Fruit fly (Drosophila melanogaster) whole organism, embryonic: ENCODE data around the gene CG6168.
A peak's percentile ranks its signal among the peaks of the same experiment; 100 is the strongest.

Experiments
- Antp ChIP-seq: fragments of 200-800 bp; sonication (Bioruptor generic); optimal IDR thresholded peaks from 3 replicates; lab custom pipeline; 2016; ENCODE audit warnings: missing biosample characterization, missing genetic modification characterization
- Atf6 ChIP-seq: fragments of 200-800 bp; sonication (Bioruptor generic); IDR thresholded peaks from 2 replicates; pipeline ENCODE4 v1.3.6; 2022; ENCODE audit warnings: missing biosample characterization, missing genetic modification characterization
- BEAF-32 ChIP-seq: fragments of 200-800 bp; sonication (Bioruptor generic); optimal IDR thresholded peaks from 3 replicates; lab custom pipeline; 2017; ENCODE audit warnings: missing biosample characterization, missing genetic modification characterization, mild to moderate bottlenecking, moderate library complexity, missing genetic modification reagents
- BtbVII ChIP-seq: fragments of 200-800 bp; sonication (Bioruptor generic); optimal IDR thresholded peaks from 3 replicates; lab custom pipeline; 2017; ENCODE audit warnings: missing biosample characterization, mild to moderate bottlenecking, missing genetic modification characterization
- CG11247 ChIP-seq: fragments of 200-800 bp; sonication (Bioruptor generic); IDR thresholded peaks from 2 replicates; pipeline ENCODE4 v1.3.6; 2022; ENCODE audit warnings: missing biosample characterization, missing genetic modification characterization
- CG11398 ChIP-seq: fragments of 200-800 bp; sonication (Bioruptor generic); optimal IDR thresholded peaks from 2 replicates; lab custom pipeline; 2016; ENCODE audit warnings: missing biosample characterization, missing genetic modification characterization
- CG11456 ChIP-seq: fragments of 200-800 bp; sonication (Bioruptor generic); IDR thresholded peaks from 3 replicates; pipeline ENCODE4 v1.3.6; 2022; ENCODE audit warnings: missing biosample characterization, missing genetic modification characterization
- CG11696 ChIP-seq: fragments of 200-800 bp; sonication (Bioruptor generic); IDR thresholded peaks from 2 replicates; pipeline ENCODE4 v1.3.6; 2022; ENCODE audit warnings: missing biosample characterization, missing genetic modification characterization
- CG12299 ChIP-seq: fragments of 200-800 bp; sonication (Bioruptor generic); optimal IDR thresholded peaks from 2 replicates; lab custom pipeline; 2018; ENCODE audit warnings: missing biosample characterization, mild to moderate bottlenecking, missing genetic modification characterization
- CG15479 ChIP-seq: fragments of 200-800 bp; sonication (Bioruptor generic); optimal IDR thresholded peaks from 3 replicates; lab custom pipeline; 2019; ENCODE audit warnings: missing biosample characterization, mild to moderate bottlenecking, missing genetic modification characterization, moderate library complexity
- CG1602 ChIP-seq: fragments of 200-800 bp; sonication (Bioruptor generic); optimal IDR thresholded peaks from 3 replicates; lab custom pipeline; 2016; ENCODE audit warnings: missing biosample characterization, missing genetic modification characterization
- CG18262 ChIP-seq: fragments of 200-800 bp; optimal IDR thresholded peaks from 3 replicates; lab custom pipeline; 2019; ENCODE audit warnings: missing biosample characterization, mild to moderate bottlenecking, missing genetic modification characterization, moderate library complexity
- CG43689 ChIP-seq: fragments of 200-800 bp; sonication (Bioruptor generic); IDR thresholded peaks from 2 replicates; pipeline ENCODE4 v1.3.6; 2022; ENCODE audit warnings: missing biosample characterization, missing genetic modification characterization
- CG6272 ChIP-seq: fragments of 200-800 bp; sonication (Bioruptor generic); IDR thresholded peaks from 2 replicates; pipeline ENCODE4 v1.3.6; 2022; ENCODE audit warnings: missing biosample characterization, missing genetic modification characterization
- CG6689 ChIP-seq: fragments of 200-800 bp; sonication (Bioruptor generic); IDR thresholded peaks from 2 replicates; pipeline ENCODE4 v1.3.6; 2022; ENCODE audit warnings: missing biosample characterization, missing genetic modification characterization
- CG9215 ChIP-seq: fragments of 200-800 bp; sonication (Bioruptor generic); IDR thresholded peaks from 2 replicates; pipeline ENCODE4 v1.3.6; 2022; ENCODE audit warnings: missing biosample characterization, missing genetic modification characterization
- CG9797 ChIP-seq: fragments of 200-800 bp; sonication (Bioruptor generic); optimal IDR thresholded peaks from 3 replicates; lab custom pipeline; 2018; ENCODE audit warnings: missing biosample characterization, mild to moderate bottlenecking, missing genetic modification characterization
- CHES-1-like ChIP-seq: fragments of 200-800 bp; sonication (Bioruptor generic); optimal IDR thresholded peaks from 2 replicates; lab custom pipeline; 2016; ENCODE audit warnings: missing biosample characterization, missing genetic modification characterization
- Dbx ChIP-seq: fragments of 200-800 bp; sonication (Bioruptor generic); IDR thresholded peaks from 3 replicates; pipeline ENCODE4 v1.3.6; 2022; ENCODE audit warnings: missing biosample characterization, missing genetic modification characterization
- Dll ChIP-seq: fragments of 200-800 bp; sonication (Bioruptor generic); IDR thresholded peaks from 4 replicates; pipeline ENCODE4 v1.3.6; 2022; ENCODE audit warnings: missing biosample characterization, missing genetic modification characterization; ENCODE audit not compliant: partially characterized antibody
- Doc2 ChIP-seq: fragments of 200-800 bp; sonication (Bioruptor generic); IDR thresholded peaks from 2 replicates; pipeline ENCODE4 v1.3.6; 2022; ENCODE audit warnings: missing biosample characterization, missing genetic modification characterization
- Ets65A ChIP-seq: fragments of 200-800 bp; sonication (Bioruptor generic); peaks from one replicate; lab custom pipeline; 2016; ENCODE audit warnings: missing biosample characterization, missing genetic modification characterization
- Jarid2 ChIP-seq: fragments of 200-800 bp; sonication (Bioruptor generic); optimal IDR thresholded peaks from 3 replicates; lab custom pipeline; 2017; ENCODE audit warnings: mild to moderate bottlenecking, missing biosample characterization, missing genetic modification reagents, missing genetic modification characterization
- Lim3 ChIP-seq: fragments of 200-800 bp; sonication (Bioruptor generic); IDR thresholded peaks from 2 replicates; pipeline ENCODE4 v1.3.6; 2022; ENCODE audit warnings: missing biosample characterization, missing genetic modification characterization
- MESR4 ChIP-seq: fragments of 200-800 bp; sonication (Bioruptor generic); optimal IDR thresholded peaks from 2 replicates; lab custom pipeline; 2018; ENCODE audit warnings: missing biosample characterization, mild to moderate bottlenecking, missing genetic modification characterization, moderate library complexity
- Myb ChIP-seq: fragments of 200-800 bp; sonication (Bioruptor generic); optimal IDR thresholded peaks from 2 replicates; lab custom pipeline; 2016; ENCODE audit warnings: missing biosample characterization, missing genetic modification characterization
- Nf-YA ChIP-seq: fragments of 200-800 bp; sonication (Bioruptor generic); IDR thresholded peaks from 2 replicates; pipeline ENCODE4 v1.3.6; 2022; ENCODE audit warnings: missing biosample characterization, missing genetic modification characterization
- NfI ChIP-seq: fragments of 200-800 bp; sonication (Bioruptor generic); optimal IDR thresholded peaks from 3 replicates; lab custom pipeline; 2018; ENCODE audit warnings: missing biosample characterization, mild to moderate bottlenecking, missing genetic modification characterization, moderate library complexity
- Oaz ChIP-seq: fragments of 200-800 bp; sonication (Bioruptor generic); IDR thresholded peaks from 2 replicates; pipeline ENCODE4 v1.3.6; 2022; ENCODE audit warnings: missing biosample characterization, missing genetic modification characterization
- Sin3A ChIP-seq: fragments of >200 bp; optimal IDR thresholded peaks from 2 replicates; lab custom pipeline; 2018
- Sox100B ChIP-seq: fragments of 200-800 bp; sonication (Bioruptor generic); optimal IDR thresholded peaks from 3 replicates; lab custom pipeline; 2018; ENCODE audit warnings: missing biosample characterization, mild to moderate bottlenecking, missing genetic modification characterization
- Sox102F ChIP-seq: fragments of 200-800 bp; sonication (Bioruptor generic); optimal IDR thresholded peaks from 2 replicates; lab custom pipeline; 2018; ENCODE audit warnings: missing biosample characterization, mild to moderate bottlenecking, missing genetic modification characterization, moderate library complexity
- Usf ChIP-seq: fragments of 200-800 bp; sonication (Bioruptor generic); optimal IDR thresholded peaks from 2 replicates; lab custom pipeline; 2017; ENCODE audit warnings: missing genotype, missing biosample characterization, missing genetic modification characterization
- bigmax ChIP-seq: fragments of 200-800 bp; sonication (Bioruptor generic); optimal IDR thresholded peaks from 2 replicates; lab custom pipeline; 2018; ENCODE audit warnings: missing biosample characterization, mild to moderate bottlenecking, missing genetic modification characterization
- bowl ChIP-seq: fragments of 200-800 bp; sonication (Bioruptor generic); IDR thresholded peaks from 2 replicates; pipeline ENCODE4 v1.3.6; 2022; ENCODE audit warnings: missing biosample characterization, missing genetic modification characterization
- btn ChIP-seq: fragments of 200-800 bp; sonication (Bioruptor generic); optimal IDR thresholded peaks from 2 replicates; lab custom pipeline; 2016; ENCODE audit warnings: missing biosample characterization, missing genetic modification characterization
- chinmo ChIP-seq: fragments of 200-800 bp; sonication (Bioruptor generic); IDR thresholded peaks from 4 replicates; pipeline ENCODE4 v1.3.6; 2022; ENCODE audit warnings: missing biosample characterization, missing genetic modification characterization; ENCODE audit not compliant: partially characterized antibody
- cwo ChIP-seq: fragments of 200-800 bp; sonication (Bioruptor generic); optimal IDR thresholded peaks from 3 replicates; lab custom pipeline; 2017; ENCODE audit warnings: missing biosample characterization, missing genetic modification characterization, mild to moderate bottlenecking, moderate library complexity, missing genetic modification reagents
- ewg ChIP-seq: fragments of 200-800 bp; sonication (Bioruptor generic); optimal IDR thresholded peaks from 3 replicates; lab custom pipeline; 2017; ENCODE audit warnings: mild to moderate bottlenecking, missing biosample characterization, missing genetic modification reagents, missing genetic modification characterization
- gcm ChIP-seq: fragments of 200-800 bp; sonication (Bioruptor generic); optimal IDR thresholded peaks from 2 replicates; lab custom pipeline; 2019; ENCODE audit warnings: missing biosample characterization, mild to moderate bottlenecking, missing genetic modification characterization, moderate library complexity
- grau ChIP-seq: fragments of 200-800 bp; optimal IDR thresholded peaks from 3 replicates; lab custom pipeline; 2019; ENCODE audit warnings: missing biosample characterization, mild to moderate bottlenecking, missing genetic modification characterization, moderate library complexity
- ind ChIP-seq: fragments of 200-800 bp; sonication (Bioruptor generic); optimal IDR thresholded peaks from 3 replicates; lab custom pipeline; 2016; ENCODE audit warnings: missing biosample characterization, missing genetic modification characterization
- jumu ChIP-seq: fragments of 200-800 bp; sonication (Bioruptor generic); optimal IDR thresholded peaks from 3 replicates; lab custom pipeline; 2016; ENCODE audit warnings: missing biosample characterization, missing genetic modification characterization
- klu ChIP-seq: fragments of 200-800 bp; sonication (Bioruptor generic); IDR thresholded peaks from 2 replicates; pipeline ENCODE4 v1.3.6; 2022; ENCODE audit warnings: missing biosample characterization, missing genetic modification characterization
- luna ChIP-seq: fragments of 200-800 bp; sonication (Bioruptor generic); optimal IDR thresholded peaks from 2 replicates; lab custom pipeline; 2016; ENCODE audit warnings: missing biosample characterization, missing genetic modification characterization
- nerfin-1 ChIP-seq: fragments of 200-800 bp; sonication (Bioruptor generic); optimal IDR thresholded peaks from 3 replicates; lab custom pipeline; 2019; ENCODE audit warnings: missing biosample characterization, mild to moderate bottlenecking, missing genetic modification characterization, moderate library complexity
- nerfin-2 ChIP-seq: fragments of 200-800 bp; sonication (Bioruptor generic); IDR thresholded peaks from 2 replicates; pipeline ENCODE4 v1.3.6; 2022; ENCODE audit warnings: missing biosample characterization, missing genetic modification characterization; ENCODE audit not compliant: partially characterized antibody
- pnt ChIP-seq: fragments of 200-800 bp; sonication (Bioruptor generic); optimal IDR thresholded peaks from 3 replicates; lab custom pipeline; 2016; ENCODE audit warnings: missing biosample characterization, missing genetic modification characterization
- salm ChIP-seq: fragments of 200-800 bp; sonication (Bioruptor generic); optimal IDR thresholded peaks from 2 replicates; lab custom pipeline; 2018; ENCODE audit warnings: missing biosample characterization, mild to moderate bottlenecking, missing genetic modification characterization
- stc ChIP-seq: fragments of 200-800 bp; sonication (Bioruptor generic); IDR thresholded peaks from 2 replicates; pipeline ENCODE4 v1.3.6; 2022; ENCODE audit warnings: missing biosample characterization, missing genetic modification characterization
- zen2 ChIP-seq: fragments of 200-800 bp; sonication (Bioruptor generic); IDR thresholded peaks from 3 replicates; pipeline ENCODE4 v1.3.6; 2022; ENCODE audit warnings: missing biosample characterization, missing genetic modification characterization; ENCODE audit not compliant: partially characterized antibody

CG6168 gene

DNA sequence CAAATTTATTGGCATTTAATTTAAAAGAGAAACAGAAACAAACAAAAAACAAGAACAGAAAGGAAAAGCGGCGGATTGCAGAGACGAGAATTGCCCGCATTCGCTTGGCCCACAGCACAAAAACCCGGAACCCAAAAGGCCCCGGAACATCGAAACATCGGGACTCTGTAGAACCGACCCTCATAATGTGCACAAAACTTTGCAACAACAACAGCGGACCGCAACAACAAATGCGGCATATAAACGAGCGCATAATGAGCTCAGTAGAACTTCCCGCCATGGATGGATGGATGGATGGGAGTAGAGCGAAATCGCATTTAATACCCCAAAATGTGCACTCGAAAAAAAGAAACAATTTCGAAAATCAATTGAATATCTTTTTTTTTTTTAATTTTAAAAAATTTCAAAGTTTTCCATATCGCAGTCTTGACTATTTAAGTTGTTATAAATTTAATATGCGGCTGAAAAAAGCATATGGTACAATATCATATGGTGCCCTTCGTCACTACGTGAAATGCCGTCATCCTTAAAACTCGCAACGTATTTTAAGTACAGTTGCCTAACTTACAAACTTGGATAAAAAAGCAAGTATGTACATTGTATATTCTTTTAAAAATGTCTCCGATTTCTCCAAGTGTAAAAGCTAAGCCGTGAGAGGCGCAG lies 14.7 kb upstream of the CG6168 start (continued):
- TF ChIP-seq jumu (no peak), Sox102F (GFP tag; lab: Kevin White, UChicago) (peak; percentile 57), CG9215 (no peak), CG6272 (no peak), Ets65A (GFP tag; lab: Kevin White, UChicago) (peak; percentile 76), BEAF-32 (GFP tag; lab: Kevin White, UChicago) (no peak), Sin3A (lab: Kevin White, UChicago) (no peak), Doc2 (GFP tag; lab: Robert Waterston, UW) (0 out of 2 replicates have a peak, but pooled peaks have one; percentile 23), luna (no peak), Nf-YA (GFP tag; lab: Robert Waterston, UW) (no peak), nerfin-2 (GFP tag; lab: Robert Waterston, UW) (no peak), gcm (peak; percentile 88), CG11696 (GFP tag; lab: Robert Waterston, UW) (no peak), CHES-1-like (GFP tag; lab: Kevin White, UChicago) (no peak), CG1602 (peak; percentile 37), chinmo (no peak), klu (no peak; the same call in 1 of the 2 replicates), CG43689 (GFP tag; lab: Robert Waterston, UW) (no peak), salm (tag; lab: Kevin White, UChicago) (no peak), Myb (no peak), Sox100B (peak; percentile 60), Oaz (GFP tag; lab: Robert Waterston, UW) (no peak), grau (tag; lab: Kevin White, UChicago) (peak; percentile 49), Usf (GFP tag; lab: Kevin White, UChicago) (no peak), ewg (peak; percentile 27), CG11398 (GFP tag; lab: Kevin White, UChicago) (no peak), CG11247 (no peak; the same call in 1 of the 2 replicates), BtbVII (GFP tag; lab: Kevin White, UChicago) (no peak), NfI (GFP tag; lab: Kevin White, UChicago) (no peak), stc (peak; percentile 10; the same call in 1 of the 2 replicates), CG9797 (no peak), btn (GFP tag; lab: Kevin White, UChicago) (no peak), nerfin-1 (tag; lab: Kevin White, UChicago) (no peak), cwo (GFP tag; lab: Kevin White, UChicago) (no peak), Jarid2 (GFP tag; lab: Kevin White, UChicago) (no peak), CG12299 (tag; lab: Kevin White, UChicago) (no peak), bigmax (no peak), bowl (GFP tag; lab: Robert Waterston, UW) (no peak), pnt (GFP tag; lab: Kevin White, UChicago) (no peak), Antp (no peak), ind (GFP tag; lab: Kevin White, UChicago) (no peak), MESR4 (GFP tag; lab: Kevin White, UChicago) (no peak), Atf6 (GFP tag; lab: Robert Waterston, UW) (peak; percentile 26; the same call in 1 of the 2 replicates), Lim3 (GFP tag; lab: Robert Waterston, UW) (no peak), zen2 (GFP tag; lab: Robert Waterston, UW) (no peak), CG6689 (peak; percentile 54), Dll (GFP tag; lab: Robert Waterston, UW) (no peak), CG11456 (GFP tag; lab: Robert Waterston, UW) (0 out of 3 replicates have a peak, but pooled peaks have one; percentile 8), Dbx (GFP tag; lab: Robert Waterston, UW) (no peak), CG18262 (tag; lab: Kevin White, UChicago) (peak; percentile 58), CG15479 (GFP tag; lab: Kevin White, UChicago) (no peak)
